Worm (Caenorhabditis elegans): ENCODE data around the gene C56C10.6.

ce11 chrII:6616135-6616534, 35.0 kb upstream of the C56C10.6 start:
- TF ChIP-seq dao-5 (tag; optimal IDR thresholded peaks at IDR 0.05) = no peak
- TF ChIP-seq W03F9.2 (tag; optimal IDR thresholded peaks at IDR 0.05) = no peak
- no peak for TF ChIP-seq him-1 (tag; optimal IDR thresholded peaks at IDR 0.05)
